Fruit fly (Drosophila melanogaster) whole organism, embryonic: ENCODE data around the gene scrib.

ENCODE experiments used
- Atf6 ChIP-seq: fragments of 200-800 bp; sonication (Bioruptor generic); IDR thresholded peaks from 2 replicates; pipeline ENCODE4 v1.3.6; 2022; ENCODE audit warnings: missing biosample characterization, missing genetic modification characterization
- B-H2 ChIP-seq: fragments of 200-800 bp; sonication (Bioruptor generic); optimal IDR thresholded peaks from 2 replicates; lab custom pipeline; 2018; ENCODE audit warnings: missing biosample characterization, mild to moderate bottlenecking, missing genetic modification characterization
- BEAF-32 ChIP-seq: fragments of 200-800 bp; sonication (Bioruptor generic); optimal IDR thresholded peaks from 3 replicates; lab custom pipeline; 2017; ENCODE audit warnings: missing biosample characterization, missing genetic modification characterization, mild to moderate bottlenecking, moderate library complexity, missing genetic modification reagents
- CG10462 ChIP-seq: fragments of 200-800 bp; sonication (Bioruptor generic); optimal IDR thresholded peaks from 2 replicates; lab custom pipeline; 2016; ENCODE audit warnings: missing biosample characterization, missing genetic modification characterization
- CG11504 ChIP-seq: fragments of 200-800 bp; sonication (Bioruptor generic); optimal IDR thresholded peaks from 3 replicates; lab custom pipeline; 2019; ENCODE audit warnings: missing biosample characterization, mild to moderate bottlenecking, missing genetic modification characterization, moderate library complexity
- CG11723 ChIP-seq: fragments of 200-800 bp; sonication (Bioruptor generic); optimal IDR thresholded peaks from 2 replicates; lab custom pipeline; 2017; ENCODE audit warnings: missing biosample characterization, mild to moderate bottlenecking, missing genetic modification characterization
- CG13424 ChIP-seq: fragments of 200-800 bp; sonication (Bioruptor generic); optimal IDR thresholded peaks from 2 replicates; lab custom pipeline; 2019; ENCODE audit warnings: missing biosample characterization, mild to moderate bottlenecking, missing genetic modification characterization, moderate library complexity
- CG14667 ChIP-seq: fragments of 200-800 bp; sonication (Bioruptor generic); IDR thresholded peaks from 2 replicates; pipeline ENCODE4 v1.3.6; 2022; ENCODE audit warnings: missing biosample characterization, missing genetic modification characterization
- CG15011 ChIP-seq: fragments of 200-800 bp; sonication (Bioruptor generic); optimal IDR thresholded peaks from 3 replicates; lab custom pipeline; 2018; ENCODE audit warnings: missing biosample characterization, mild to moderate bottlenecking, missing genetic modification characterization
- CG15269 ChIP-seq: fragments of 200-800 bp; sonication (Bioruptor generic); optimal IDR thresholded peaks from 2 replicates; lab custom pipeline; 2018; ENCODE audit warnings: missing biosample characterization, mild to moderate bottlenecking, missing genetic modification characterization, moderate library complexity
- CG1602 ChIP-seq: fragments of 200-800 bp; sonication (Bioruptor generic); optimal IDR thresholded peaks from 3 replicates; lab custom pipeline; 2016; ENCODE audit warnings: missing biosample characterization, missing genetic modification characterization
- CG17361 ChIP-seq: fragments of 200-800 bp; sonication (Bioruptor generic); IDR thresholded peaks from 3 replicates; pipeline ENCODE4 v1.3.6; 2022; ENCODE audit warnings: missing biosample characterization, missing genetic modification characterization
- CG17802 ChIP-seq: fragments of 200-800 bp; sonication (Bioruptor generic); optimal IDR thresholded peaks from 2 replicates; lab custom pipeline; 2018; ENCODE audit warnings: missing biosample characterization, mild to moderate bottlenecking, missing genetic modification characterization, moderate library complexity
- CG18476 ChIP-seq: fragments of 200-800 bp; sonication (Bioruptor generic); optimal IDR thresholded peaks from 2 replicates; lab custom pipeline; 2016; ENCODE audit warnings: missing biosample characterization, mild to moderate bottlenecking, missing genetic modification characterization
- CG2199 ChIP-seq: fragments of 200-800 bp; sonication (Bioruptor generic); IDR thresholded peaks from 3 replicates; pipeline ENCODE4 v1.3.6; 2022; ENCODE audit warnings: missing biosample characterization, missing genetic modification characterization
- CG4328 ChIP-seq: fragments of 200-800 bp; sonication (Bioruptor generic); optimal IDR thresholded peaks from 3 replicates; lab custom pipeline; 2017; ENCODE audit warnings: missing biosample characterization, missing genetic modification reagents, missing genetic modification characterization
- CG43689 ChIP-seq: fragments of 200-800 bp; sonication (Bioruptor generic); IDR thresholded peaks from 2 replicates; pipeline ENCODE4 v1.3.6; 2022; ENCODE audit warnings: missing biosample characterization, missing genetic modification characterization
- CG4820 ChIP-seq: fragments of 200-800 bp; sonication (Bioruptor generic); optimal IDR thresholded peaks from 3 replicates; lab custom pipeline; 2016; ENCODE audit warnings: missing biosample characterization, missing genetic modification characterization
- CG6854 ChIP-seq: fragments of 200-800 bp; sonication (Bioruptor generic); optimal IDR thresholded peaks from 3 replicates; lab custom pipeline; 2017; ENCODE audit warnings: missing biosample characterization, mild to moderate bottlenecking, missing genetic modification characterization
- CG7372 ChIP-seq: fragments of 200-800 bp; sonication (Bioruptor generic); IDR thresholded peaks from 2 replicates; pipeline ENCODE4 v1.3.6; 2022; ENCODE audit warnings: missing biosample characterization, missing genetic modification characterization
- CG9876 ChIP-seq: fragments of 200-800 bp; sonication (Bioruptor generic); optimal IDR thresholded peaks from 2 replicates; lab custom pipeline; 2016; ENCODE audit warnings: missing biosample characterization, missing genetic modification characterization
- Deaf1 ChIP-seq: fragments of 200-800 bp; optimal IDR thresholded peaks from 3 replicates; lab custom pipeline; 2019; ENCODE audit warnings: missing biosample characterization, mild to moderate bottlenecking, missing genetic modification characterization, moderate library complexity
- Doc2 ChIP-seq: fragments of 200-800 bp; sonication (Bioruptor generic); IDR thresholded peaks from 2 replicates; pipeline ENCODE4 v1.3.6; 2022; ENCODE audit warnings: missing biosample characterization, missing genetic modification characterization
- ERR ChIP-seq: fragments of 200-800 bp; sonication (Bioruptor generic); optimal IDR thresholded peaks from 2 replicates; lab custom pipeline; 2016; ENCODE audit warnings: missing biosample characterization, missing genetic modification characterization
- Elba2 ChIP-seq: fragments of 200-800 bp; sonication (Bioruptor generic); optimal IDR thresholded peaks from 3 replicates; lab custom pipeline; 2016; ENCODE audit warnings: missing biosample characterization, missing genetic modification characterization
- Fer2 ChIP-seq: fragments of 200-800 bp; sonication (Bioruptor generic); optimal IDR thresholded peaks from 2 replicates; lab custom pipeline; 2018; ENCODE audit warnings: missing biosample characterization, mild to moderate bottlenecking, missing genetic modification characterization, moderate library complexity
- H2.0 ChIP-seq: fragments of 200-800 bp; sonication (Bioruptor generic); IDR thresholded peaks from 2 replicates; pipeline ENCODE4 v1.3.6; 2022; ENCODE audit warnings: missing biosample characterization, missing genetic modification characterization
- HLH3B ChIP-seq: fragments of 200-800 bp; sonication (Bioruptor generic); IDR thresholded peaks from 2 replicates; pipeline ENCODE4 v1.3.6; 2022; ENCODE audit warnings: missing biosample characterization, missing genetic modification characterization
- Hmx ChIP-seq: fragments of 200-800 bp; sonication (Bioruptor generic); optimal IDR thresholded peaks from 2 replicates; lab custom pipeline; 2016; ENCODE audit warnings: missing biosample characterization, missing genetic modification characterization
- Hr39 ChIP-seq: fragments of >200 bp; optimal IDR thresholded peaks from 2 replicates; lab custom pipeline; 2017
- Hr78 ChIP-seq, 2 experiments: fragments of 200-800 bp in 1 of 2; fragments of >200 bp in 1 of 2; sonication (Bioruptor generic) in 1 of 2; optimal IDR thresholded peaks; 2 replicates each; lab custom pipeline; 2017 to 2019; ENCODE audit warnings: missing biosample characterization in 2 of 2, missing genetic modification characterization in 2 of 2, mild to moderate bottlenecking in 1 of 2, moderate library complexity in 1 of 2
- Lhr ChIP-seq: fragments of 200-800 bp; sonication (Bioruptor generic); optimal IDR thresholded peaks from 3 replicates; lab custom pipeline; 2017; ENCODE audit warnings: mild to moderate bottlenecking, missing biosample characterization, missing genetic modification reagents, missing genetic modification characterization
- Usf ChIP-seq: fragments of 200-800 bp; sonication (Bioruptor generic); optimal IDR thresholded peaks from 2 replicates; lab custom pipeline; 2017; ENCODE audit warnings: missing genotype, missing biosample characterization, missing genetic modification characterization
- bigmax ChIP-seq: fragments of 200-800 bp; sonication (Bioruptor generic); optimal IDR thresholded peaks from 2 replicates; lab custom pipeline; 2018; ENCODE audit warnings: missing biosample characterization, mild to moderate bottlenecking, missing genetic modification characterization
- cg ChIP-seq: fragments of 200-800 bp; sonication (Bioruptor generic); optimal IDR thresholded peaks from 3 replicates; lab custom pipeline; 2019; ENCODE audit warnings: missing biosample characterization, mild to moderate bottlenecking, missing genetic modification characterization, moderate library complexity
- chm ChIP-seq: fragments of 200-800 bp; sonication (Bioruptor generic); IDR thresholded peaks from 2 replicates; pipeline ENCODE4 v1.3.6; 2022; ENCODE audit warnings: missing biosample characterization, missing genetic modification characterization
- dimm ChIP-seq: fragments of 200-800 bp; sonication (Bioruptor generic); IDR thresholded peaks from 2 replicates; pipeline ENCODE4 v1.3.6; 2022; ENCODE audit warnings: missing biosample characterization, missing genetic modification characterization
- disco-r ChIP-seq: fragments of 200-800 bp; sonication (Bioruptor generic); optimal IDR thresholded peaks from 2 replicates; lab custom pipeline; 2016; ENCODE audit warnings: missing biosample characterization, missing genetic modification characterization
- fru ChIP-seq: fragments of >200 bp; optimal IDR thresholded peaks from 2 replicates; lab custom pipeline; 2017
- gem ChIP-seq: fragments of 200-800 bp; sonication (Bioruptor generic); optimal IDR thresholded peaks from 2 replicates; lab custom pipeline; 2019; ENCODE audit warnings: missing biosample characterization, mild to moderate bottlenecking, missing genetic modification characterization, moderate library complexity
- grn ChIP-seq: fragments of 200-800 bp; sonication (Bioruptor generic); optimal IDR thresholded peaks from 3 replicates; lab custom pipeline; 2017; ENCODE audit warnings: missing biosample characterization, missing genetic modification characterization
- hth ChIP-seq: fragments of >200 bp; optimal IDR thresholded peaks from 2 replicates; lab custom pipeline; 2017; ENCODE audit warnings: inconsistent platforms
- insv ChIP-seq, 2 experiments: fragments of 200-800 bp; sonication (Bioruptor generic); optimal IDR thresholded peaks; 3 replicates each; lab custom pipeline; 2016 to 2018; ENCODE audit warnings: missing biosample characterization in 2 of 2, missing genetic modification characterization in 2 of 2
- jing ChIP-seq: fragments of 200-800 bp; sonication (Bioruptor generic); optimal IDR thresholded peaks from 2 replicates; lab custom pipeline; 2018; ENCODE audit warnings: missing biosample characterization, mild to moderate bottlenecking, missing genetic modification characterization
- oc ChIP-seq: fragments of 200-800 bp; sonication (Bioruptor generic); optimal IDR thresholded peaks from 2 replicates; lab custom pipeline; 2018; ENCODE audit warnings: missing biosample characterization, mild to moderate bottlenecking, missing genetic modification characterization, moderate library complexity
- otp ChIP-seq: fragments of 200-800 bp; sonication (Bioruptor generic); IDR thresholded peaks from 3 replicates; pipeline ENCODE4, ENCODE4 v1.3.6; 2022; ENCODE audit warnings: missing biosample characterization, missing genetic modification characterization
- peb ChIP-seq: fragments of 200-800 bp; sonication (Bioruptor generic); IDR thresholded peaks from 2 replicates; pipeline ENCODE4 v1.3.6; 2022; ENCODE audit warnings: missing biosample characterization, missing genetic modification characterization
- prd ChIP-seq, 3 experiments: fragments of >200 bp in 2 of 3; fragments of 200-800 bp in 1 of 3; sonication (Bioruptor generic) in 1 of 3; optimal IDR thresholded peaks in 2 of 3; IDR thresholded peaks in 1 of 3; 2 replicates in 2 of 3; 3 replicates in 1 of 3; pipeline versions ENCODE4 v1.3.6 to Lab custom; 2017 to 2022; ENCODE audit warnings: missing biosample characterization in 1 of 3, missing genetic modification characterization in 1 of 3
- pros ChIP-seq: fragments of 200-800 bp; sonication (Bioruptor generic); optimal IDR thresholded peaks from 3 replicates; lab custom pipeline; 2019; ENCODE audit warnings: missing biosample characterization, mild to moderate bottlenecking, missing genetic modification characterization, moderate library complexity
- ranshi ChIP-seq: fragments of 200-800 bp; sonication (Bioruptor generic); IDR thresholded peaks from 2 replicates; pipeline ENCODE4 v1.3.6; 2022; ENCODE audit warnings: missing biosample characterization, missing genetic modification characterization
- sens-2 ChIP-seq: fragments of 200-800 bp; sonication (Bioruptor generic); IDR thresholded peaks from 2 replicates; pipeline ENCODE4 v1.3.6; 2022; ENCODE audit warnings: missing biosample characterization, missing genetic modification characterization
- tin ChIP-seq: fragments of 200-800 bp; sonication (Bioruptor generic); optimal IDR thresholded peaks from 3 replicates; lab custom pipeline; 2016; ENCODE audit warnings: missing biosample characterization, missing genetic modification characterization

Gene scrib

DNA sequence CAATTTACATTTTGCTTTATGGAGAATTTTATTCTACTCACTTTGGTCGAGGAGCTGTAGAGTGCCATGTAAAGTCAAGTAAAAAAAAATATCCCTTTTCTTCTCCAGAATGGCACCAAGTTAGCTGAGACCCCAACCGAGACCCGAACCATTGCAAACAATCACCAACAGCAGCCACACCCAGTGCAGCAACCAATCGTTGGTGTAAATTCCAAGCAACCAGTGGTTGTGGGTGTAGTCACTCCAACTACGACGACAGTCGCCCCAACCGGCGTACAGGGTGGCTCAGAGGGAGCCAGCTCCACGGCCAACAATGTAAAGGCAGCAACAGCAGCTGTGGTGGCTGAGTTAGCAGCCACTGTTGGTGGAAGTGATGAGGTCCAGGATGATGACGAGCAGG lies 30.7 kb downstream of the scrib start (continued):
- TF ChIP-seq tin (no peak), CG17802 (tag; lab: Kevin White, UChicago) (no peak), Atf6 (GFP tag; lab: Robert Waterston, UW) (no peak), HLH3B (GFP tag; lab: Robert Waterston, UW) (no peak), cg (no peak), CG43689 (GFP tag; lab: Robert Waterston, UW) (no peak), ERR (GFP tag; lab: Kevin White, UChicago) (peak; percentile 29), Deaf1 (tag; lab: Kevin White, UChicago) (no peak), CG1602 (no peak), CG17361 (GFP tag; lab: Robert Waterston, UW) (no peak), Doc2 (GFP tag; lab: Robert Waterston, UW) (no peak), bigmax (GFP tag; lab: Kevin White, UChicago) (no peak), CG15269 (tag; lab: Kevin White, UChicago) (peak; percentile 0), jing (GFP tag; lab: Kevin White, UChicago) (no peak), CG7372 (GFP tag; lab: Robert Waterston, UW) (no peak), Hr78 (GFP tag; optimal IDR thresholded peaks at IDR 0.05; lab: Kevin White, UChicago) (no peak), Hmx (GFP tag; lab: Kevin White, UChicago) (no peak), H2.0 (GFP tag; lab: Robert Waterston, UW) (no peak), oc (tag; lab: Kevin White, UChicago) (no peak), CG4820 (GFP tag; lab: Kevin White, UChicago) (no peak), sens-2 (GFP tag; lab: Robert Waterston, UW) (no peak), pros (no peak), insv (GFP tag; optimal IDR thresholded peaks at IDR 0.05; lab: Kevin White, UChicago) (peak in 1 of 2 experiments; percentile 55), CG14667 (no peak), CG13424 (tag; lab: Kevin White, UChicago) (peak; percentile 27), CG18476 (GFP tag; lab: Kevin White, UChicago) (no peak), dimm (GFP tag; lab: Robert Waterston, UW) (no peak), Elba2 (GFP tag; lab: Kevin White, UChicago) (no peak), disco-r (no peak), grn (GFP tag; lab: Kevin White, UChicago) (no peak), hth (lab: Kevin White, UChicago) (no peak), chm (GFP tag; lab: Robert Waterston, UW) (no peak; the same call in 1 of the 2 replicates), Hr39 (lab: Kevin White, UChicago) (no peak), prd (optimal IDR thresholded peaks at IDR 0.05; lab: Kevin White, UChicago) (no peak), prd (GFP tag; IDR thresholded peaks at IDR 0.05; lab: Robert Waterston, UW) (0 out of 3 replicates have a peak, but pooled peaks have one; percentile 31), CG11504 (tag; lab: Kevin White, UChicago) (peak; percentile 51), CG2199 (GFP tag; lab: Robert Waterston, UW) (peak; percentile 76; the same call in 1 of the 3 replicates), BEAF-32 (GFP tag; lab: Kevin White, UChicago) (peak; percentile 17), peb (GFP tag; lab: Robert Waterston, UW) (no peak), ranshi (GFP tag; lab: Robert Waterston, UW) (0 out of 2 replicates have a peak, but pooled peaks have one; percentile 26), otp (GFP tag; lab: Robert Waterston, UW) (no peak; the same call in 2 of the 3 replicates), B-H2 (peak; percentile 2), CG10462 (GFP tag; lab: Kevin White, UChicago) (no peak), gem (no peak), CG6854 (GFP tag; lab: Kevin White, UChicago) (no peak), CG9876 (GFP tag; lab: Kevin White, UChicago) (peak; percentile 47), Usf (GFP tag; lab: Kevin White, UChicago) (no peak), Lhr (GFP tag; lab: Kevin White, UChicago) (peak; percentile 58), CG4328 (no peak), CG11723 (no peak), Fer2 (tag; lab: Kevin White, UChicago) (no peak), fru (no peak), CG15011 (GFP tag; lab: Kevin White, UChicago) (no peak)
